Worm (Caenorhabditis elegans): ENCODE data around the gene lnkn-1.
A peak's percentile ranks its signal among the peaks of the same experiment; 100 is the strongest.

The lnkn-1 gene

ce11 chrIII:8867922-8868655 lies 21.9 kb upstream of the lnkn-1 start:
- TF ChIP-seq ama-1 (optimal IDR thresholded peaks at IDR 0.05) (peak; percentile 78), lsy-2 (tag; optimal IDR thresholded peaks at IDR 0.05) (peak in 1 of 2 experiments; percentile 52), unc-62 (GFP tag; optimal IDR thresholded peaks at IDR 0.05) (no peak), nhr-11 (tag; optimal IDR thresholded peaks at IDR 0.05) (no peak), nhr-25 (tag; optimal IDR thresholded peaks at IDR 0.05) (peak; percentile 45), sma-9 (GFP tag; optimal IDR thresholded peaks at IDR 0.05) (peak; percentile 83), sma-9 (tag; optimal IDR thresholded peaks at IDR 0.05) (no peak), peb-1 (tag; optimal IDR thresholded peaks at IDR 0.05) (no peak), R02D3.7 (tag; optimal IDR thresholded peaks at IDR 0.05) (no peak), nhr-77 (tag; optimal IDR thresholded peaks at IDR 0.05) (no peak), crh-2 (tag; optimal IDR thresholded peaks at IDR 0.05) (peak; percentile 78), nhr-23 (tag; optimal IDR thresholded peaks at IDR 0.05) (no peak), mdl-1 (tag; optimal IDR thresholded peaks at IDR 0.05) (no peak), lin-11 (tag; optimal IDR thresholded peaks at IDR 0.05) (no peak), nhr-12 (tag; optimal IDR thresholded peaks at IDR 0.05) (no peak), ceh-82 (tag; optimal IDR thresholded peaks at IDR 0.05) (no peak), snpc-4 (tag; optimal IDR thresholded peaks at IDR 0.05) (no peak), nhr-21 (tag; optimal IDR thresholded peaks at IDR 0.05) (peak; percentile 51), unc-55 (GFP tag; optimal IDR thresholded peaks at IDR 0.05) (no peak), fos-1 (tag; optimal IDR thresholded peaks at IDR 0.05) (peak; percentile 96), aly-2 (tag; optimal IDR thresholded peaks at IDR 0.05) (no peak), blmp-1 (tag; optimal IDR thresholded peaks at IDR 0.05; ENCODE audit: insufficient read depth) (peak; percentile 59), nhr-129 (tag; optimal IDR thresholded peaks at IDR 0.05) (peak; percentile 45), gmeb-1 (tag; optimal IDR thresholded peaks at IDR 0.05) (peak; percentile 47), egl-27 (tag; optimal IDR thresholded peaks at IDR 0.05) (peak; percentile 31), sma-3 (GFP tag; optimal IDR thresholded peaks at IDR 0.05) (peak; percentile 72), Y55F3AM.14 (GFP tag; optimal IDR thresholded peaks at IDR 0.05) (no peak), unc-39 (tag; optimal IDR thresholded peaks at IDR 0.05) (no peak), mab-5 (tag; optimal IDR thresholded peaks at IDR 0.05) (no peak), sem-4 (tag; optimal IDR thresholded peaks at IDR 0.05) (no peak), skn-1 (tag; optimal IDR thresholded peaks at IDR 0.05) (peak; percentile 25), ceh-16 (tag; optimal IDR thresholded peaks at IDR 0.05) (no peak), F13H6.1 (tag; optimal IDR thresholded peaks at IDR 0.05) (peak; percentile 11), C34F6.9 (tag; optimal IDR thresholded peaks at IDR 0.05) (peak; percentile 24), lin-13 (GFP tag; optimal IDR thresholded peaks at IDR 0.05) (peak; percentile 3)

ce11 chrIII:8869663-8870062 lies 20.4 kb upstream of the lnkn-1 start:
- TF ChIP-seq fos-1 (tag; optimal IDR thresholded peaks at IDR 0.05) (no peak), snpc-4 (tag; optimal IDR thresholded peaks at IDR 0.05) (no peak), ceh-16 (tag; optimal IDR thresholded peaks at IDR 0.05) (no peak), gmeb-1 (tag; optimal IDR thresholded peaks at IDR 0.05) (no peak), lin-13 (GFP tag; optimal IDR thresholded peaks at IDR 0.05) (no peak), elt-3 (tag; optimal IDR thresholded peaks at IDR 0.05) (no peak), ceh-82 (tag; optimal IDR thresholded peaks at IDR 0.05) (no peak), Y55F3AM.14 (GFP tag; optimal IDR thresholded peaks at IDR 0.05) (no peak), ztf-1 (GFP tag; conservative IDR thresholded peaks at IDR 0.05) (no peak), dmd-4 (tag; optimal IDR thresholded peaks at IDR 0.05) (no peak), blmp-1 (tag; optimal IDR thresholded peaks at IDR 0.05; ENCODE audit: insufficient read depth) (no peak)

ce11 chrIII:8873045-8873457 lies 17.0 kb upstream of the lnkn-1 start:
- TF ChIP-seq Y55F3AM.14 (GFP tag; optimal IDR thresholded peaks at IDR 0.05) (peak; percentile 37), sma-3 (GFP tag; optimal IDR thresholded peaks at IDR 0.05) (no peak), unc-55 (GFP tag; optimal IDR thresholded peaks at IDR 0.05) (peak; percentile 15), crh-2 (tag; optimal IDR thresholded peaks at IDR 0.05) (peak; percentile 18), lin-39 (tag; optimal IDR thresholded peaks at IDR 0.05) (peak; percentile 34), aly-2 (tag; optimal IDR thresholded peaks at IDR 0.05) (no peak), unc-62 (GFP tag; optimal IDR thresholded peaks at IDR 0.05) (no peak), snpc-4 (tag; optimal IDR thresholded peaks at IDR 0.05) (no peak), lin-11 (tag; optimal IDR thresholded peaks at IDR 0.05) (no peak), blmp-1 (tag; optimal IDR thresholded peaks at IDR 0.05; ENCODE audit: insufficient read depth) (no peak), C34F6.9 (tag; optimal IDR thresholded peaks at IDR 0.05) (no peak), nhr-129 (tag; optimal IDR thresholded peaks at IDR 0.05) (no peak), zag-1 (tag; optimal IDR thresholded peaks at IDR 0.05) (peak; percentile 55), elt-1 (tag; optimal IDR thresholded peaks at IDR 0.05) (no peak), ztf-1 (GFP tag; conservative IDR thresholded peaks at IDR 0.05) (0 out of 2 replicates have a peak, but pooled peaks have one; percentile 43), nhr-77 (tag; optimal IDR thresholded peaks at IDR 0.05) (no peak), unc-39 (tag; optimal IDR thresholded peaks at IDR 0.05) (no peak), nhr-237 (tag; optimal IDR thresholded peaks at IDR 0.05) (no peak), peb-1 (tag; optimal IDR thresholded peaks at IDR 0.05) (no peak), F13H6.1 (tag; optimal IDR thresholded peaks at IDR 0.05) (no peak)
